Worm (Caenorhabditis elegans) whole organism, L4/young adult: ENCODE measurements around the gene F35D11.1.

ENCODE experiments used
- W03F9.2 ChIP-seq: fragments of 150-350 bp; optimal IDR thresholded peaks from 2 replicates; lab custom pipeline; 2014; ENCODE audit warnings: missing biosample characterization, missing genetic modification characterization
- dao-5 ChIP-seq: sonication (generic microtip); optimal IDR thresholded peaks from 2 replicates; lab custom pipeline; 2016; ENCODE audit warnings: missing genotype, missing genetic modification characterization, moderate library complexity, missing compliant biosample characterization
- him-1 ChIP-seq: sonication (generic microtip); optimal IDR thresholded peaks from 2 replicates; lab custom pipeline; 2016; ENCODE audit warnings: missing genotype, missing genetic modification reagents, missing genetic modification characterization, missing compliant biosample characterization

- TF ChIP-seq him-1 (tag; lab: Kevin White, UChicago) (no peak), dao-5 (tag; lab: Kevin White, UChicago) (no peak), W03F9.2 (tag; lab: Kevin White, UChicago) (no peak)
Measured at ce11 chrII:4671692-4672091, 45.0 kb downstream of the F35D11.1 start, which contains the start of gene T05A7.6.
